Worm (Caenorhabditis elegans): Measurements from ENCODE around the gene C07G1.7.
A peak's percentile ranks its signal among the peaks of the same experiment; 100 is the strongest.

Gene C07G1.7

DNA sequence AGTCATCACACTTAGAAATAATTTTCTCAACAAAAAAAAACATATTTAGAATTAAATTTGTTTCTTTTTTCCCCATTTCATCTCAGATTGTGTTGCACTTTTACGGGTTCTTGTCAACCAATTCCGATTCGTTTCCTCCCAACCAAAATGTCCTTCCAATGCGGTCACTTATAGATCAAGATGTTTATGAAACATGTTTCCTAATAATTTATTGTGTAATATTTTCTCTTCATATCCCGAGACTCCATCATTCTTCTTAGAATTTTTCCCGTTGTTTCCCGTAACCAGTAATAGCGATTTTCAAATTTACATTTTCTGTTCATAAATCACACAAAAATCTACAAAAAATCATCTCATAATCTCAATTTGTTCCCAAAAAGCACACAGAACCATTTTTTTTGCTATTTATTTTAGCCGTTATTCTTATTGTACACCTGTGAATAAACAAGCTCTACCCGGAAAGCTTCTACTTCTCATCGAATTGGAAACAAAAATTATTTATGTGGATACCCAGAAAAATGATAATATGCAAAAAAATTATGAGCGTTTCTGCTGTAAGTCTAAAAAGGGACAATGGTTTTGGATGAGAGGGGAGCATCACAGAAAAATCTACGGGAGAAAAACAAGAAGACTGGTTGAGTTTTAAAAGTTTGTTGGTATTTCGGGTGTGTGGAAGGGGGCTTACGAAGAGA is 23.1 kb downstream of the C07G1.7 start:
- TF ChIP-seq nhr-11 (tag; optimal IDR thresholded peaks at IDR 0.05) (no peak), fos-1 (tag; optimal IDR thresholded peaks at IDR 0.05) (no peak), ama-1 (optimal IDR thresholded peaks at IDR 0.05) (no peak), nhr-23 (tag; optimal IDR thresholded peaks at IDR 0.05) (no peak), snpc-4 (tag; optimal IDR thresholded peaks at IDR 0.05) (no peak), gmeb-1 (tag; optimal IDR thresholded peaks at IDR 0.05) (no peak), nhr-25 (tag; optimal IDR thresholded peaks at IDR 0.05) (no peak), zag-1 (tag; optimal IDR thresholded peaks at IDR 0.05) (no peak), lsy-2 (tag; optimal IDR thresholded peaks at IDR 0.05) (no peak), blmp-1 (tag; optimal IDR thresholded peaks at IDR 0.05; ENCODE audit: insufficient read depth) (no peak), lin-13 (GFP tag; optimal IDR thresholded peaks at IDR 0.05) (no peak), F13H6.1 (tag; optimal IDR thresholded peaks at IDR 0.05) (no peak), lin-11 (tag; optimal IDR thresholded peaks at IDR 0.05) (no peak), nhr-10 (tag; optimal IDR thresholded peaks at IDR 0.05) (no peak)

DNA sequence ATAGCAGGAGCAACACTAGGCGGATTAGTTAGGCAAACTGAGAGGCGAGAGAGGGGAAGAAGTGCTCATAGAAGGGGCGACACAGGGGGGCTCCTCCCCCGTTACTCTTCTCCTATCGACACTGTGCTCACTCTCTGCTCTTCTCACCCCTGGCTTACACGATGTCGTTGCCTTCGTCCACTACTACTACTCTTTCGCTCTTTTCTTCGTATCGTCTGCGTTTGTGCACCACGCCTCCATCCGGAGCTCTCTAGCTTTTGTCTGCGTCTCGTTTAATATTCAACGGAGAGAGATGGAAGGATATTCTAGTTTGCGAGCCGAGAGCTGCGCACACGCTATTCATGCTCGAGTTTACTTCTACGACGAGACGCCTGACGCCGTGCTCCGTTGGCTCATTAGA is 28.3 kb downstream of the C07G1.7 start:
- peak; percentile 39 for TF ChIP-seq crh-2 (tag; optimal IDR thresholded peaks at IDR 0.05)
- no peak for TF ChIP-seq nhr-6 (tag; optimal IDR thresholded peaks at IDR 0.05)
- peak; percentile 32 for TF ChIP-seq alr-1 (tag; optimal IDR thresholded peaks at IDR 0.05)
- peak; percentile 28 for TF ChIP-seq zag-1 (tag; optimal IDR thresholded peaks at IDR 0.05)
- TF ChIP-seq sma-3 (GFP tag; optimal IDR thresholded peaks at IDR 0.05), result no peak
- peak; percentile 66 for TF ChIP-seq unc-55 (GFP tag; optimal IDR thresholded peaks at IDR 0.05)
- no peak for TF ChIP-seq peb-1 (tag; optimal IDR thresholded peaks at IDR 0.05)
- TF ChIP-seq sma-9 (GFP tag; optimal IDR thresholded peaks at IDR 0.05), result peak; percentile 61
- no peak for TF ChIP-seq sma-9 (tag; optimal IDR thresholded peaks at IDR 0.05)
- TF ChIP-seq lin-13 (GFP tag; optimal IDR thresholded peaks at IDR 0.05), result peak; percentile 14
- TF ChIP-seq mdl-1 (tag; optimal IDR thresholded peaks at IDR 0.05), result peak in 1 of 2 experiments; percentile 7
- peak; percentile 65 for TF ChIP-seq nhr-129 (tag; optimal IDR thresholded peaks at IDR 0.05)
- TF ChIP-seq lsy-2 (tag; optimal IDR thresholded peaks at IDR 0.05), result peak in 1 of 2 experiments; percentile 44
- TF ChIP-seq sem-4 (tag; optimal IDR thresholded peaks at IDR 0.05), result peak; percentile 51
- no peak for TF ChIP-seq skn-1 (tag; optimal IDR thresholded peaks at IDR 0.05)
- TF ChIP-seq ztf-4 (tag; optimal IDR thresholded peaks at IDR 0.05), result no peak
- peak; percentile 71 for TF ChIP-seq F13H6.1 (tag; optimal IDR thresholded peaks at IDR 0.05)
- TF ChIP-seq Y55F3AM.14 (GFP tag; optimal IDR thresholded peaks at IDR 0.05), result peak; percentile 42
- peak; percentile 73 for TF ChIP-seq C34F6.9 (tag; optimal IDR thresholded peaks at IDR 0.05)
- TF ChIP-seq lin-11 (tag; optimal IDR thresholded peaks at IDR 0.05), result peak; percentile 83
- TF ChIP-seq nhr-25 (tag; optimal IDR thresholded peaks at IDR 0.05), result no peak

DNA sequence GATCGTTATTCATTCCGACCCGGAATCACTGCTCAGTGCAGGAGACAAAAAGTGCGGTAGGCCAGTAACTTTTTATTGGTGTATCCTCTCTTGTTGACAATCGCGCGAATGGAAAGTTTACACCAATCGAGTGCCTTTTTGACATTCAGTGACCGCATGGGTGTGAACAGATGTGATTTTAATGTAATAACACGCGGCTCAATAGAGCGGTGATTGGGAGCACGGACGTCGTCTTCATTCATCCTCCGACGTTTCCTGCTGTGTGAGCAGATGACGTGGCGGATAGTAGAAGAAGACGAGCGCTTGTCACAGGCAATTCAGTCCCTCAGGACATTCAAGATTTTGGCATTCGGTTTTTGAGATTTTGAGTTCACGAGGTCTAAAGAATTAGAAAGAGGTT is 29.1 kb downstream of the C07G1.7 start:
- no peak for TF ChIP-seq unc-55 (GFP tag; optimal IDR thresholded peaks at IDR 0.05)
- TF ChIP-seq blmp-1 (tag; optimal IDR thresholded peaks at IDR 0.05; ENCODE audit: insufficient read depth), result no peak
- no peak for TF ChIP-seq nhr-77 (tag; optimal IDR thresholded peaks at IDR 0.05)
- no peak for TF ChIP-seq nhr-23 (tag; optimal IDR thresholded peaks at IDR 0.05)
- TF ChIP-seq snpc-4 (tag; optimal IDR thresholded peaks at IDR 0.05), result no peak
- no peak for TF ChIP-seq crh-2 (tag; optimal IDR thresholded peaks at IDR 0.05)
- TF ChIP-seq fos-1 (tag; optimal IDR thresholded peaks at IDR 0.05), result no peak
- TF ChIP-seq peb-1 (tag; optimal IDR thresholded peaks at IDR 0.05), result no peak
- no peak for TF ChIP-seq lin-11 (tag; optimal IDR thresholded peaks at IDR 0.05)
- no peak for TF ChIP-seq mdl-1 (tag; optimal IDR thresholded peaks at IDR 0.05)
- TF ChIP-seq ZK546.5 (tag; optimal IDR thresholded peaks at IDR 0.05), result no peak
- no peak for TF ChIP-seq sem-4 (tag; optimal IDR thresholded peaks at IDR 0.05)

DNA sequence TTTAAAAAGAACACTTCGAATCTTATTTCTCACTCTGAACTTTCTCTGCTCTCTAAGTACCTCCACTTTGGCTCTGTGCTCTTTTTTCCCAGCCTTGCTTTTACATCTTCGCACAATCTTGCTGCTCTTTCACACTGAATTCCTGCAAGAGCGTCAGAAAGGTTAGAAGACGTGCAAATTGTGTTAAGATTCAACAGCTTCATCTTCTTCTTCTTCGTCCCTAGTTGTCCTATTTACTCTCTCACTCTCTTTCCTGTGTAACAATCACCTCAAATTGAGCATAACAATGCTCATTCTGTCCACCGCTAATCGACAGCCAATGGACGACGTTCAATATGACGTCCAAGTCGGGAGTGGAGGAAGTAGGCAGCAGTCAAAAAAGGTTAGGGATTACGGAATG is 30.2 kb downstream of the C07G1.7 start:
- TF ChIP-seq egl-27 (tag; optimal IDR thresholded peaks at IDR 0.05), result no peak
- TF ChIP-seq nhr-129 (tag; optimal IDR thresholded peaks at IDR 0.05), result no peak
- TF ChIP-seq R02D3.7 (tag; optimal IDR thresholded peaks at IDR 0.05), result no peak
- TF ChIP-seq ama-1 (optimal IDR thresholded peaks at IDR 0.05), result no peak
- no peak for TF ChIP-seq ceh-82 (tag; optimal IDR thresholded peaks at IDR 0.05)
- TF ChIP-seq nhr-6 (tag; optimal IDR thresholded peaks at IDR 0.05), result no peak
- no peak for TF ChIP-seq snpc-4 (tag; optimal IDR thresholded peaks at IDR 0.05)
- no peak for TF ChIP-seq fos-1 (tag; optimal IDR thresholded peaks at IDR 0.05)
- no peak for TF ChIP-seq nhr-77 (tag; optimal IDR thresholded peaks at IDR 0.05)
- TF ChIP-seq mdl-1 (tag; optimal IDR thresholded peaks at IDR 0.05), result no peak
- TF ChIP-seq lin-11 (tag; optimal IDR thresholded peaks at IDR 0.05), result no peak
- TF ChIP-seq ztf-11 (tag; optimal IDR thresholded peaks at IDR 0.05), result no peak

All from whole organism, L2 larva.